Worm (Caenorhabditis elegans) whole organism, L4 larva: Measurements from ENCODE around the gene R07H5.9.
"Not testable (repeated sequence)": the region's sequence is repeated elsewhere in the genome, so short reads cannot be mapped to it uniquely, and the experiment has no call there.

ENCODE experiments used
- D1046.2 ChIP-seq: fragments of 200-800 bp; sonication (Bioruptor generic); IDR thresholded peaks from 2 replicates; pipeline ENCODE4 v1.3.6; 2022; ENCODE audit warnings: missing genetic modification characterization, missing compliant biosample characterization
- Y5F2A.4 ChIP-seq: fragments of 200-800 bp; sonication (Bioruptor generic); optimal IDR thresholded peaks from 2 replicates; lab custom pipeline; 2018; ENCODE audit warnings: mild to moderate bottlenecking, missing genetic modification characterization, missing compliant biosample characterization
- aha-1 ChIP-seq: fragments of 150-350 bp; peaks from one replicate; lab custom pipeline; 2014; ENCODE audit warnings: missing biosample characterization, missing genetic modification characterization
- ceh-44 ChIP-seq: fragments of 200-800 bp; sonication (Bioruptor generic); IDR thresholded peaks from 2 replicates; pipeline ENCODE4 v1.3.6; 2022; ENCODE audit warnings: missing genetic modification reagents, missing genetic modification characterization, missing compliant biosample characterization
- ceh-62 ChIP-seq: sonication (generic microtip); optimal IDR thresholded peaks from 2 replicates; lab custom pipeline; 2017; ENCODE audit warnings: missing biosample characterization, missing genetic modification characterization
- ceh-82 ChIP-seq: sonication (generic microtip); optimal IDR thresholded peaks from 2 replicates; lab custom pipeline; 2017; ENCODE audit warnings: missing biosample characterization, missing genetic modification characterization
- ctbp-1 ChIP-seq: fragments of 200-800 bp; sonication (Bioruptor generic); IDR thresholded peaks from 2 replicates; pipeline ENCODE4 v1.3.6; 2022; ENCODE audit warnings: missing genetic modification reagents, missing genetic modification characterization, missing compliant biosample characterization
- daf-12 ChIP-seq: fragments of 150-350 bp; optimal IDR thresholded peaks from 2 replicates; lab custom pipeline; 2014; ENCODE audit warnings: missing biosample characterization, missing genetic modification reagents, missing genetic modification characterization
- daf-16 ChIP-seq, 3 experiments: sonication (generic microtip); optimal IDR thresholded peaks; 2 replicates each; lab custom pipeline; 2016 to 2017; ENCODE audit warnings: missing genetic modification characterization in 3 of 3, missing genetic modification reagents in 3 of 3, mild to moderate bottlenecking in 2 of 3, missing compliant biosample characterization in 2 of 3, missing biosample characterization in 1 of 3, moderate library complexity in 1 of 3
- dmd-6 ChIP-seq: fragments of 200-800 bp; sonication (Bioruptor generic); IDR thresholded peaks from 2 replicates; pipeline ENCODE4 v1.3.6; 2022; ENCODE audit warnings: missing genetic modification reagents, missing genetic modification characterization, missing compliant biosample characterization
- dve-1 ChIP-seq: sonication (generic microtip); optimal IDR thresholded peaks from 2 replicates; lab custom pipeline; 2017; ENCODE audit warnings: antibody characterized with exemption, mild to moderate bottlenecking, missing genetic modification characterization, missing compliant biosample characterization; ENCODE audit not compliant: insufficient read depth
- egl-27 ChIP-seq: sonication (generic microtip); optimal IDR thresholded peaks from 3 replicates; lab custom pipeline; 2017; ENCODE audit warnings: missing biosample characterization, missing genetic modification reagents, missing genetic modification characterization
- egl-43 ChIP-seq: fragments of 200-800 bp; sonication (Bioruptor generic); IDR thresholded peaks from 2 replicates; pipeline ENCODE4 v1.3.6; 2022; ENCODE audit warnings: missing genetic modification reagents, missing genetic modification characterization, missing compliant biosample characterization
- hlh-11 ChIP-seq: fragments of 200-800 bp; sonication (Bioruptor generic); optimal IDR thresholded peaks from 2 replicates; lab custom pipeline; 2018; ENCODE audit warnings: mild to moderate bottlenecking, missing genetic modification characterization, missing compliant biosample characterization
- jun-1 ChIP-seq: fragments of 150-350 bp; optimal IDR thresholded peaks from 2 replicates; lab custom pipeline; 2014; ENCODE audit warnings: missing biosample characterization, missing genetic modification reagents, missing genetic modification characterization
- lim-7 ChIP-seq: fragments of 200-800 bp; sonication (Bioruptor generic); IDR thresholded peaks from 2 replicates; pipeline ENCODE4 v1.3.6; 2022; ENCODE audit warnings: missing genetic modification characterization, missing compliant biosample characterization
- lin-1 ChIP-seq: fragments of 200-800 bp; sonication (Bioruptor generic); IDR thresholded peaks from 2 replicates; pipeline ENCODE4 v1.3.6; 2022; ENCODE audit warnings: missing genetic modification reagents, missing genetic modification characterization, missing compliant biosample characterization
- lin-39 ChIP-seq: fragments of 150-350 bp; optimal IDR thresholded peaks from 2 replicates; lab custom pipeline; 2014; ENCODE audit warnings: missing biosample characterization, missing genetic modification reagents, missing genetic modification characterization
- lir-3 ChIP-seq: sonication (generic microtip); optimal IDR thresholded peaks from 2 replicates; lab custom pipeline; 2016; ENCODE audit warnings: mild to moderate bottlenecking, missing genetic modification characterization, missing compliant biosample characterization
- mdt-29 ChIP-seq: fragments of 200-800 bp; sonication (Bioruptor generic); IDR thresholded peaks from 2 replicates; pipeline ENCODE4 v1.3.6; 2022; ENCODE audit warnings: missing genetic modification reagents, missing genetic modification characterization, missing compliant biosample characterization
- mep-1 ChIP-seq: fragments of 150-350 bp; sonication (generic microtip); optimal IDR thresholded peaks from 3 replicates; lab custom pipeline; 2014; ENCODE audit warnings: missing biosample characterization, missing genetic modification characterization
- nhr-111 ChIP-seq: fragments of 200-800 bp; sonication (Bioruptor generic); optimal IDR thresholded peaks from 2 replicates; lab custom pipeline; 2018; ENCODE audit warnings: mild to moderate bottlenecking, missing genetic modification characterization, missing compliant biosample characterization
- nhr-237 ChIP-seq: sonication (generic microtip); optimal IDR thresholded peaks from 2 replicates; lab custom pipeline; 2017; ENCODE audit warnings: missing biosample characterization, missing genetic modification characterization
- nhr-28 ChIP-seq: fragments of 150-350 bp; optimal IDR thresholded peaks from 2 replicates; lab custom pipeline; 2014; ENCODE audit warnings: missing biosample characterization, missing genetic modification characterization
- nhr-42 ChIP-seq: fragments of 200-800 bp; sonication (Bioruptor generic); IDR thresholded peaks from 2 replicates; pipeline ENCODE4 v1.3.6; 2022; ENCODE audit warnings: missing genetic modification characterization, missing compliant biosample characterization
- nhr-48 ChIP-seq: sonication (generic microtip); optimal IDR thresholded peaks from 2 replicates; lab custom pipeline; 2016; ENCODE audit warnings: mild to moderate bottlenecking, missing genetic modification characterization, missing compliant biosample characterization
- nhr-76 ChIP-seq: fragments of 150-350 bp; optimal IDR thresholded peaks from 2 replicates; lab custom pipeline; 2014; ENCODE audit warnings: missing biosample characterization, missing genetic modification characterization
- nhr-77 ChIP-seq: fragments of 150-350 bp; optimal IDR thresholded peaks from 2 replicates; lab custom pipeline; 2014; ENCODE audit warnings: missing biosample characterization, missing genetic modification characterization
- php-3 ChIP-seq: fragments of 200-800 bp; sonication (Bioruptor generic); IDR thresholded peaks from 2 replicates; pipeline ENCODE4 v1.3.6; 2022; ENCODE audit warnings: missing genetic modification reagents, missing genetic modification characterization, missing compliant biosample characterization
- pqm-1 ChIP-seq: sonication (generic microtip); optimal IDR thresholded peaks from 2 replicates; lab custom pipeline; 2017; ENCODE audit warnings: missing biosample characterization, missing genetic modification characterization
- saeg-2 ChIP-seq: fragments of 200-800 bp; sonication (Bioruptor generic); IDR thresholded peaks from 2 replicates; pipeline ENCODE4 v1.3.6; 2022; ENCODE audit warnings: missing genetic modification reagents, missing genetic modification characterization, missing compliant biosample characterization
- tag-97 ChIP-seq: fragments of 200-800 bp; sonication (Bioruptor generic); IDR thresholded peaks from 2 replicates; pipeline ENCODE4 v1.3.6; 2022; ENCODE audit warnings: missing genetic modification characterization, missing compliant biosample characterization
- tra-1 ChIP-seq: fragments of 200-800 bp; sonication (Bioruptor generic); IDR thresholded peaks from 2 replicates; pipeline ENCODE4 v1.3.6; 2022; ENCODE audit warnings: missing genetic modification reagents, missing genetic modification characterization, missing compliant biosample characterization
- unc-62 ChIP-seq, 3 experiments: fragments of 150-350 bp in 1 of 3; sonication (generic microtip); optimal IDR thresholded peaks in 2 of 3; peaks in 1 of 3; 1 replicate in 1 of 3; 2 replicates in 2 of 3; lab custom pipeline; 2014 to 2017; ENCODE audit warnings: missing biosample characterization in 3 of 3, missing genetic modification characterization in 3 of 3, missing genetic modification reagents in 3 of 3, missing genotype in 1 of 3
- zfp-2 ChIP-seq: sonication (generic microtip); optimal IDR thresholded peaks from 2 replicates; lab custom pipeline; 2016; ENCODE audit warnings: mild to moderate bottlenecking, missing genetic modification characterization, missing compliant biosample characterization
- zfp-3 ChIP-seq: fragments of 200-800 bp; sonication (Bioruptor generic); conservative IDR thresholded peaks from 2 replicates; pipeline ENCODE4 v1.3.6; 2022; ENCODE audit warnings: missing genetic modification reagents, missing genetic modification characterization, missing compliant biosample characterization

Gene R07H5.9

DNA sequence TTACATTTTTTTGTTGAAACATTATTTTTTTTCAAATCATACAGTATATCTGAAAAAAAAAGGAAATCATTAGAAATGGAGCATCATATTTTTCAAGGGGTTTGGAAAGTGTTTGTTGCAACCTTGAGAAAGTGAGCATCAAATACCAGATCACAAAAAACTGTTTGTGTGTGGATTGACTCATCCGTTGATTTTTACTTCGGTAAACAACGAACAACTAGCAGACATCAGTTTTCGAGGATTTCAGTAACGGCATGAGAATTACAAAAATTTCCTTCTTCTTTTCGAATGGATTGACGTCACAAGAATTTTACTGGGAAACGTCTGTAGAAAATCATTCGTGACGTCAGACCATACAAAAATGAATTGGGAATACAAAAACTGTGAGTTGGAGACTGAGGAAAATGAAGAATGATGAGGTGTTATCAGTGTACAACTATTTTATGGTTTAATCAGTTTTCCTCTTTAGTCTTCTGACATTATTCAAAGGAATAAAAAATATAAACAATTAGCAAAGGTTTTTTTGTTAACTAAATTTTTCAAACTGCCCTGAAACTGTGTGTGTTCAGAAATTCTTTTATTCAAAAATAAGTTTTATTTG, 40.8 kb downstream of the R07H5.9 start, which contains the start of gene C05C12.4 (continued):
- TF ChIP-seq Y5F2A.4 (no peak), nhr-77 (tag; lab: Kevin White, UChicago) (peak; percentile 20), egl-43 (GFP tag; lab: Robert Waterston, UW) (no peak)

DNA sequence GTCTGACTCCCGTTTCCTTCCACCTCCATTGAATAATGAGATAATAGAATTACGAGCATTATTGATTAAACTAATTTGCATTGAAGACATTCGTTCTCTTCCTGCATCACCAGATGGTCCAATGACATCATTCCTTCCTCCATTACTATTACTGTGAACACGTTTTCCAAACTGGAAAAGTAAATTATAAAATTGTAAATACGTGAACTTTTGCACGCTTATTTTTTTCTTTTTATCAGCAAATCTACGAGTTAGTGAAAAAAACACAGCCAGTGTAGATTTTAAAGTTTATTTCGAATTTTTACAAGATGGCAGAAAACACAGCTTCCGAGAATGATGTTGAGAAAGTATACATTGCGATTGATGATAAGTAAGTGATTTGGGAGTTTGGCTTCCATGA, 46.4 kb downstream of the R07H5.9 start, which contains the start of gene C05C12.1:
TSS of gene C05C12.1 (plus strand) at position 301 of the 400 bp plus-strand sequence.
- peak in 1 of 2 experiments; percentile 42 for TF ChIP-seq unc-62 (GFP tag; optimal IDR thresholded peaks at IDR 0.05 in 1 of 2; lab: Kevin White, UChicago)
- not testable (repeated sequence) for TF ChIP-seq unc-62 (tag; optimal IDR thresholded peaks at IDR 0.05; lab: Kevin White, UChicago)

DNA sequence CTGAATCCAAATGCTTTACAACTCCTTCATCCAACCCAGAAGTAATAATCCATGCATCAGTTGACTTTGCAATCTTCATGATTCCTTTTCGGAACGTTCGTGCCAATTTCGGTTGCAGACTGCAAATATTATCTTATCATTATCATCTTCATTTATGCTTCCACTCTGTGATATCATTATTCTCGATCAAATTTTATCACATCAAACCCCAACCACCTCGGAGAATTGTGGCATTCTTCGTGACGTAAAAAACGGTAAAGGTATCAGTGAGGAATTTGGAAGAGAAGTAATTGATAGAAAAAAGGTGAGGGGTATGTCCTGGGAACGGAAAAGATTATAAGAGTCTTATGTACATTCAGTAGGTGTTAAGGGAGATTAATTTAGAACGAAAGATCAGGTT, 50.2 kb downstream of the R07H5.9 start:
- TF ChIP-seq lir-3 (no peak), dmd-6 (GFP tag; lab: Robert Waterston, UW) (peak; percentile 86), zfp-3 (GFP tag; lab: Robert Waterston, UW) (no peak), nhr-237 (tag; lab: Kevin White, UChicago) (no peak), hlh-11 (peak; percentile 52), ceh-62 (tag; lab: Kevin White, UChicago) (no peak), jun-1 (tag; lab: Kevin White, UChicago) (no peak), nhr-111 (GFP tag; lab: Kevin White, UChicago) (no peak), nhr-77 (tag; lab: Kevin White, UChicago) (peak; percentile 42), saeg-2 (GFP tag; lab: Robert Waterston, UW) (no peak), tra-1 (GFP tag; lab: Robert Waterston, UW) (0 out of 2 replicates have a peak, but pooled peaks have one; percentile 23), egl-27 (no peak), ceh-44 (GFP tag; lab: Robert Waterston, UW) (no peak), nhr-48 (no peak), zfp-2 (tag; lab: Kevin White, UChicago) (no peak), lim-7 (GFP tag; lab: Robert Waterston, UW) (no peak), dve-1 (tag; lab: Kevin White, UChicago) (peak; percentile 45), ctbp-1 (GFP tag; lab: Robert Waterston, UW) (no peak), pqm-1 (peak; percentile 96), D1046.2 (GFP tag; lab: Robert Waterston, UW) (no peak), tag-97 (GFP tag; lab: Robert Waterston, UW) (no peak), lin-1 (GFP tag; lab: Robert Waterston, UW) (0 out of 2 replicates have a peak, but pooled peaks have one; percentile 28), nhr-76 (no peak), aha-1 (tag; lab: Kevin White, UChicago) (no peak), mdt-29 (GFP tag; lab: Robert Waterston, UW) (no peak), nhr-28 (tag; lab: Kevin White, UChicago) (peak; percentile 65), daf-16 (GFP tag; optimal IDR thresholded peaks at IDR 0.05; lab: Kevin White, UChicago) (no peak), daf-16 (tag; optimal IDR thresholded peaks at IDR 0.05; lab: Kevin White, UChicago) (peak; percentile 48), mep-1 (tag; lab: Kevin White, UChicago) (no peak), daf-12 (no peak), ceh-82 (tag; lab: Kevin White, UChicago) (no peak), nhr-42 (no peak), php-3 (GFP tag; lab: Robert Waterston, UW) (0 out of 2 replicates have a peak, but pooled peaks have one; percentile 19), lin-39 (tag; lab: Kevin White, UChicago) (no peak)
